Fruit fly (Drosophila melanogaster): ENCODE results near the gene CG2116.

CG2116 gene

DNA sequence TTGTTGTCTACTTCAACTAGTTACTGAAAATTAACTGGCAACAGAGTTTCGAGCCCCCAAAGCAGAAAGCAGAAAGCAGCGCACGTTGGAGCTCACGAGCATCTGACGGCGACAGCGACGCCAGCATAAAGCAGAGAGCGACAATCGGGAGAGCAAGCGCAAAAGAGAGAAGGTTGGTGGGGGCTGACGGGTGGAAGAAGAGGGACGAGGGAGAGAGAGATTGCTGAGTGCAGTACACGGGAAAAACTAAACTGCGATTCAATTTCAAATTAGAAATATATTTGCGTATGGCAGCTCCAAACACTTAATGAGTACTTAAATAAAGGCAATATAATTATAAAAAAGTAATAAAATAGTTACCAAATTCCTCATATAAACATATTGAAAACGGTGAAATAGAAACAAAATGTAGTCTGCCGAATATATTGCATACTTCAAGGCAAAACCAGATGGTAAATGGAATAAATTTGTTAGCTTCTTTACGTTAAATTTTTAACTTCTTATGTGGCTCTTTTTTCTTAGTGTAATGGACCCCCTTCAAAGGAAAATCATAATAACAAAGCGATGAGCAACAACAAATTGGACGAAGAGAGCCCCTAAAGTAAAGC is 37.4 kb upstream of the CG2116 start (continued):
- TF ChIP-seq HmgZ (tag; optimal IDR thresholded peaks at IDR 0.05) (peak; percentile 94), CTCF (GFP tag; optimal IDR thresholded peaks at IDR 0.05) (peak; percentile 61), prd (optimal IDR thresholded peaks at IDR 0.05) (no peak), prd (GFP tag; IDR thresholded peaks at IDR 0.05) (peak; percentile 94), CG7556 (GFP tag; optimal IDR thresholded peaks at IDR 0.05) (peak; percentile 97), CG11398 (GFP tag; optimal IDR thresholded peaks at IDR 0.05) (peak; percentile 43), H2.0 (GFP tag; IDR thresholded peaks at IDR 0.05) (peak; percentile 88), MESR4 (GFP tag; optimal IDR thresholded peaks at IDR 0.05) (no peak), CG10543 (GFP tag; optimal IDR thresholded peaks at IDR 0.05) (peak; percentile 97), seq (GFP tag; IDR thresholded peaks at IDR 0.05) (peak; percentile 93), Sox100B (GFP tag; optimal IDR thresholded peaks at IDR 0.05) (peak; percentile 97), CG10366 (GFP tag; IDR thresholded peaks at IDR 0.05) (peak; percentile 90), CG5953 (GFP tag; IDR thresholded peaks at IDR 0.05) (peak; percentile 76), CG9215 (GFP tag; IDR thresholded peaks at IDR 0.05) (peak; percentile 92), kah (GFP tag; optimal IDR thresholded peaks at IDR 0.05) (peak; percentile 87), CG5245 (GFP tag; optimal IDR thresholded peaks at IDR 0.05) (peak; percentile 83), Lim3 (GFP tag; IDR thresholded peaks at IDR 0.05) (peak; percentile 66; the same call in 1 of the 2 replicates), CG33213 (GFP tag; optimal IDR thresholded peaks at IDR 0.05) (peak; percentile 18), gcm (GFP tag; optimal IDR thresholded peaks at IDR 0.05) (peak; percentile 93), Deaf1 (tag; optimal IDR thresholded peaks at IDR 0.05) (peak; percentile 81), lilli (GFP tag; optimal IDR thresholded peaks at IDR 0.05) (peak; percentile 89), CG17568 (GFP tag; optimal IDR thresholded peaks at IDR 0.05) (peak; percentile 90), CG1602 (GFP tag; optimal IDR thresholded peaks at IDR 0.05) (peak; percentile 93), Ada2b (GFP tag; IDR thresholded peaks at IDR 0.05) (peak; percentile 86), CG1647 (GFP tag; optimal IDR thresholded peaks at IDR 0.05) (peak; percentile 71), Hmx (GFP tag; optimal IDR thresholded peaks at IDR 0.05) (peak; percentile 67), BEAF-32 (GFP tag; optimal IDR thresholded peaks at IDR 0.05) (peak; percentile 6), CG4707 (GFP tag; optimal IDR thresholded peaks at IDR 0.05) (peak; percentile 69), CG15479 (GFP tag; optimal IDR thresholded peaks at IDR 0.05) (no peak), MBD-R2 (GFP tag; IDR thresholded peaks at IDR 0.05) (peak; percentile 74), CG7372 (GFP tag; IDR thresholded peaks at IDR 0.05) (peak; percentile 92), Dfd (GFP tag; optimal IDR thresholded peaks at IDR 0.05) (no peak), Bgb (GFP tag; IDR thresholded peaks at IDR 0.05; ENCODE audit: partially characterized antibody) (0 out of 2 replicates have a peak, but pooled peaks have one; percentile 17), oc (tag; optimal IDR thresholded peaks at IDR 0.05) (peak; percentile 92), sisA (GFP tag; IDR thresholded peaks at IDR 0.05) (peak; percentile 89), Sry-β (GFP tag; optimal IDR thresholded peaks at IDR 0.05) (peak; percentile 57), Eip74EF (GFP tag; optimal IDR thresholded peaks at IDR 0.05) (peak in 1 of 2 experiments; percentile 94), CG14014 (GFP tag; IDR thresholded peaks at IDR 0.05) (peak; percentile 93), ash1 (GFP tag; optimal IDR thresholded peaks at IDR 0.05) (peak; percentile 30), Sry-δ (GFP tag; optimal IDR thresholded peaks at IDR 0.05) (peak; percentile 21), CG12219 (GFP tag; optimal IDR thresholded peaks at IDR 0.05) (peak; percentile 89), CG11695 (GFP tag; IDR thresholded peaks at IDR 0.05) (peak; percentile 94), CG33557 (GFP tag; optimal IDR thresholded peaks at IDR 0.05) (peak; percentile 91), CG14965 (GFP tag; optimal IDR thresholded peaks at IDR 0.05; ENCODE audit: borderline replicate concordance) (no peak), her (GFP tag; optimal IDR thresholded peaks at IDR 0.05) (peak; percentile 57), maf-S (GFP tag; optimal IDR thresholded peaks at IDR 0.05) (peak; percentile 77), Hmr (GFP tag; optimal IDR thresholded peaks at IDR 0.05) (peak; percentile 98), CG7745 (tag; optimal IDR thresholded peaks at IDR 0.05) (no peak), zen2 (GFP tag; IDR thresholded peaks at IDR 0.05; ENCODE audit: partially characterized antibody) (no peak), Hey (tag; optimal IDR thresholded peaks at IDR 0.05) (peak; percentile 71)
